Worm (Caenorhabditis elegans) whole organism, L2 larva: Measurements from ENCODE around the gene inx-8.

ENCODE experiments used
- ama-1 ChIP-seq: fragments of 150-350 bp; optimal IDR thresholded peaks from 2 replicates; lab custom pipeline; 2018; ENCODE audit warnings: inconsistent platforms
- egl-27 ChIP-seq: sonication (generic microtip); optimal IDR thresholded peaks from 3 replicates; lab custom pipeline; 2017; ENCODE audit warnings: missing biosample characterization, missing genetic modification reagents, missing genetic modification characterization
- elt-3 ChIP-seq: sonication (generic microtip); optimal IDR thresholded peaks from 2 replicates; lab custom pipeline; 2017; ENCODE audit warnings: missing biosample characterization, missing genetic modification characterization
- nhr-77 ChIP-seq: fragments of 150-350 bp; optimal IDR thresholded peaks from 2 replicates; lab custom pipeline; 2014; ENCODE audit warnings: missing biosample characterization, missing genetic modification characterization
- sma-3 ChIP-seq: sonication (generic microtip); optimal IDR thresholded peaks from 2 replicates; lab custom pipeline; 2016; ENCODE audit warnings: missing genetic modification reagents, missing genetic modification characterization, missing compliant biosample characterization
- unc-62 ChIP-seq: fragments of 150-350 bp; optimal IDR thresholded peaks from 2 replicates; lab custom pipeline; 2014; ENCODE audit warnings: missing biosample characterization, missing genetic modification reagents, missing genetic modification characterization
- zag-1 ChIP-seq: fragments of 150-350 bp; optimal IDR thresholded peaks from 2 replicates; lab custom pipeline; 2014; ENCODE audit warnings: missing biosample characterization, missing genetic modification characterization

- TF ChIP-seq unc-62 (GFP tag; lab: Kevin White, UChicago) (no peak), zag-1 (tag; lab: Kevin White, UChicago) (no peak), nhr-77 (tag; lab: Kevin White, UChicago) (no peak), ama-1 (lab: Kevin White, UChicago) (no peak), egl-27 (tag; lab: Kevin White, UChicago) (no peak), sma-3 (GFP tag; lab: Kevin White, UChicago) (no peak), elt-3 (tag; lab: Kevin White, UChicago) (no peak)
Observed at ce11 chrIV:11714739-11715138, 41.1 kb downstream of the inx-8 start, which contains the start of gene magi-1.
